Worm (Caenorhabditis elegans): ENCODE results near the gene lin-37.

lin-37 gene

ce11 chrIII:7069981-7070380 is 2.4 kb downstream of the lin-37 start, which contains the start of gene tmem-17:
Gene tmem-17, plus strand, starts transcription at chrIII:7070281.
- TF ChIP-seq snpc-4 (tag; optimal IDR thresholded peaks at IDR 0.05) (no peak), ZK546.5 (tag; optimal IDR thresholded peaks at IDR 0.05) (no peak), hlh-11 (tag; optimal IDR thresholded peaks at IDR 0.05) (no peak), hif-1 (tag; optimal IDR thresholded peaks at IDR 0.05) (no peak), pha-4 (GFP tag; IDR thresholded peaks at IDR 0.05) (no peak), pha-4 (tag; optimal IDR thresholded peaks at IDR 0.05) (no peak), mdl-1 (tag; optimal IDR thresholded peaks at IDR 0.05) (no peak), mes-2 (tag; optimal IDR thresholded peaks at IDR 0.05; ENCODE audit: poor library complexity, severe bottlenecking) (no peak), saeg-2 (GFP tag; IDR thresholded peaks at IDR 0.05) (no peak), lin-38 (GFP tag; IDR thresholded peaks at IDR 0.05) (no peak), zfp-2 (tag; optimal IDR thresholded peaks at IDR 0.05) (no peak), lin-1 (GFP tag; IDR thresholded peaks at IDR 0.05) (no peak), ceh-28 (tag; optimal IDR thresholded peaks at IDR 0.05) (no peak), dmd-9 (GFP tag; IDR thresholded peaks at IDR 0.05) (no peak), T26A8.4 (GFP tag; IDR thresholded peaks at IDR 0.05) (no peak)

- TF ChIP-seq ZK546.5 (tag; optimal IDR thresholded peaks at IDR 0.05): no peak
- TF ChIP-seq lim-7 (GFP tag; IDR thresholded peaks at IDR 0.05): no peak
- TF ChIP-seq lin-38 (GFP tag; IDR thresholded peaks at IDR 0.05): peak; percentile 53
- peak; percentile 91 for TF ChIP-seq dpl-1 (GFP tag; optimal IDR thresholded peaks at IDR 0.05)
- TF ChIP-seq gei-8 (GFP tag; optimal IDR thresholded peaks at IDR 0.05): no peak
- no peak for TF ChIP-seq pqm-1 (tag; optimal IDR thresholded peaks at IDR 0.05)
- TF ChIP-seq hlh-30 (tag; optimal IDR thresholded peaks at IDR 0.05; ENCODE audit: insufficient read depth): peak; percentile 16
- TF ChIP-seq mep-1 (tag; optimal IDR thresholded peaks at IDR 0.05): peak; percentile 5
- no peak for TF ChIP-seq duxl-1 (tag; optimal IDR thresholded peaks at IDR 0.05; ENCODE audit: poor library complexity)
- TF ChIP-seq lsy-2 (tag; optimal IDR thresholded peaks at IDR 0.05): peak in 1 of 2 experiments; percentile 63
- TF ChIP-seq Y105C5A.15 (GFP tag; IDR thresholded peaks at IDR 0.05): no peak
- TF ChIP-seq set-16 (GFP tag; IDR thresholded peaks at IDR 0.05): no peak
- no peak for TF ChIP-seq ztf-7 (tag; optimal IDR thresholded peaks at IDR 0.05)
- no peak for TF ChIP-seq lin-15B (tag; optimal IDR thresholded peaks at IDR 0.05)
- no peak for TF ChIP-seq ceh-44 (GFP tag; IDR thresholded peaks at IDR 0.05)
- TF ChIP-seq ceh-20 (GFP tag; IDR thresholded peaks at IDR 0.05): no peak
- TF ChIP-seq daf-16 (GFP tag; optimal IDR thresholded peaks at IDR 0.05): no peak
- TF ChIP-seq daf-16 (tag; optimal IDR thresholded peaks at IDR 0.05): peak; percentile 48
- no peak for TF ChIP-seq ztf-11 (tag; optimal IDR thresholded peaks at IDR 0.05)
- peak; percentile 20 for TF ChIP-seq T20F7.1 (GFP tag; optimal IDR thresholded peaks at IDR 0.05)
- no peak for TF ChIP-seq saeg-2 (GFP tag; IDR thresholded peaks at IDR 0.05)
- TF ChIP-seq nhr-42 (GFP tag; IDR thresholded peaks at IDR 0.05): no peak
- TF ChIP-seq lin-13 (GFP tag; optimal IDR thresholded peaks at IDR 0.05): no peak
- TF ChIP-seq nhr-25 (tag; optimal IDR thresholded peaks at IDR 0.05; ENCODE audit: borderline replicate concordance, insufficient read depth): no peak
- no peak for TF ChIP-seq snpc-1.2 (GFP tag; IDR thresholded peaks at IDR 0.05)
- no peak for TF ChIP-seq daf-19 (GFP tag; conservative IDR thresholded peaks at IDR 0.05)
- TF ChIP-seq unc-62 (GFP tag; optimal IDR thresholded peaks at IDR 0.05 in 1 of 2): no peak
- TF ChIP-seq unc-62 (tag; optimal IDR thresholded peaks at IDR 0.05): no peak
- TF ChIP-seq nhr-28 (tag; optimal IDR thresholded peaks at IDR 0.05): no peak
- no peak for TF ChIP-seq hmg-1.1 (GFP tag; IDR thresholded peaks at IDR 0.05)
- peak; percentile 62 for TF ChIP-seq mes-2 (tag; optimal IDR thresholded peaks at IDR 0.05; ENCODE audit: poor library complexity, severe bottlenecking)
- TF ChIP-seq unc-39 (tag; optimal IDR thresholded peaks at IDR 0.05): no peak
- no peak for TF ChIP-seq F37D6.2 (tag; optimal IDR thresholded peaks at IDR 0.05)
- TF ChIP-seq snpc-4 (tag; optimal IDR thresholded peaks at IDR 0.05): no peak
Measured at ce11 chrIII:7068520-7069113, 3.7 kb downstream of the lin-37 start, which contains the start of the genes ubc-18 and R01H2.8. Gene ubc-18, minus strand, starts transcription at chrIII:7068570. Gene R01H2.8, plus strand, starts transcription at chrIII:7069063.

All from whole organism, L4 larva.